Worm (Caenorhabditis elegans) whole organism, L4 larva: ENCODE measurements around the gene Y37E11AM.2.

Source experiments
- ama-1 ChIP-seq: fragments of 150-350 bp; optimal IDR thresholded peaks from 2 replicates; lab custom pipeline; 2014; ENCODE audit warnings: inconsistent platforms, mixed read lengths
- ces-1 ChIP-seq: fragments of 150-350 bp; sonication (generic microtip); optimal IDR thresholded peaks from 4 replicates; lab custom pipeline; 2014; ENCODE audit warnings: missing biosample characterization, missing genetic modification reagents, missing genetic modification characterization
- fos-1 ChIP-seq: fragments of 150-350 bp; optimal IDR thresholded peaks from 2 replicates; lab custom pipeline; 2014; ENCODE audit warnings: missing biosample characterization, missing genetic modification characterization
- hmg-1.1 ChIP-seq: fragments of 200-800 bp; sonication (Bioruptor generic); IDR thresholded peaks from 2 replicates; pipeline ENCODE4 v1.3.6; 2022; ENCODE audit warnings: missing genetic modification reagents, missing genetic modification characterization, missing compliant biosample characterization
- lin-15B ChIP-seq: fragments of 150-350 bp; sonication (generic microtip); optimal IDR thresholded peaks from 3 replicates; lab custom pipeline; 2014; ENCODE audit warnings: missing biosample characterization, missing genetic modification characterization
- nhr-25 ChIP-seq: sonication (generic microtip); optimal IDR thresholded peaks from 2 replicates; lab custom pipeline; 2017; ENCODE audit warnings: missing genetic modification characterization, mild to moderate bottlenecking, missing compliant biosample characterization, antibody characterized with exemption, moderate library complexity, borderline replicate concordance; ENCODE audit not compliant: insufficient read depth
- nhr-28 ChIP-seq: fragments of 150-350 bp; optimal IDR thresholded peaks from 2 replicates; lab custom pipeline; 2014; ENCODE audit warnings: missing biosample characterization, missing genetic modification characterization
- snpc-4 ChIP-seq: fragments of 150-350 bp; optimal IDR thresholded peaks from 2 replicates; lab custom pipeline; 2014; ENCODE audit warnings: missing biosample characterization, missing genetic modification characterization
- unc-62 ChIP-seq, 3 experiments: fragments of 150-350 bp in 1 of 3; sonication (generic microtip); optimal IDR thresholded peaks in 2 of 3; peaks in 1 of 3; 1 replicate in 1 of 3; 2 replicates in 2 of 3; lab custom pipeline; 2014 to 2017; ENCODE audit warnings: missing biosample characterization in 3 of 3, missing genetic modification characterization in 3 of 3, missing genetic modification reagents in 3 of 3, missing genotype in 1 of 3

DNA sequence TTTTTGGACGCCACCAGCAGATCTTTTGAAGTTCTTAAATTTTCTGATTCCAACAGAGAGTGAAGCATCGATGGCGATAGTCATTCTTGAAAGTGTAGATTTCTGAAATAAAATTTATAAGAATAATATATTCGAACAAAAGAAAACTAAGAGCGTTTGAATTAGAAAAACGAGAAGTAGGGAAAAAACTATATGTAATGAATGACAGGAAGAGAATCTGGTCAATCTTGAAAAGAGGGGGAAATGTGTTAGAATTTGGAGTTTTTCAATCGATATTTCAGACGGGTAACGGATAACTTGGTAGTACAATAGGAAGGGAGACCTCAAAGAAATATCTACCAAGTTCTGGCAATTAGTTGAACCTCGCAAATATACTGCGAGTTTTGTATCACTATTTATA is 24.7 kb downstream of the Y37E11AM.2 start, which contains the start of gene Y37E11AL.9:
- TF ChIP-seq ama-1 (lab: Kevin White, UChicago): no peak
- TF ChIP-seq fos-1: no peak
- TF ChIP-seq ces-1 (GFP tag; lab: Kevin White, UChicago): no peak
- no peak for TF ChIP-seq lin-15B (tag; lab: Kevin White, UChicago)
- TF ChIP-seq hmg-1.1 (GFP tag; lab: Robert Waterston, UW): no peak
- no peak for TF ChIP-seq nhr-28 (tag; lab: Kevin White, UChicago)
- TF ChIP-seq snpc-4: no peak
- no peak for TF ChIP-seq nhr-25 (tag; lab: Kevin White, UChicago)
- TF ChIP-seq unc-62 (GFP tag; optimal IDR thresholded peaks at IDR 0.05 in 1 of 2; lab: Kevin White, UChicago): no peak
- TF ChIP-seq unc-62 (tag; optimal IDR thresholded peaks at IDR 0.05; lab: Kevin White, UChicago): no peak
